Worm (Caenorhabditis elegans) whole organism, L3 larva: ENCODE results near the gene natc-2.

ENCODE experiments used
- R02D3.7 ChIP-seq: fragments of 150-350 bp; optimal IDR thresholded peaks from 2 replicates; lab custom pipeline; 2014; ENCODE audit warnings: missing biosample characterization, missing genetic modification characterization
- aly-2 ChIP-seq: fragments of 150-350 bp; optimal IDR thresholded peaks from 2 replicates; lab custom pipeline; 2014; ENCODE audit warnings: missing biosample characterization, missing genetic modification characterization
- fkh-10 ChIP-seq: sonication (generic microtip); optimal IDR thresholded peaks from 2 replicates; lab custom pipeline; 2017; ENCODE audit warnings: missing biosample characterization, missing genetic modification reagents, missing genetic modification characterization
- lin-15B ChIP-seq: fragments of 150-350 bp; optimal IDR thresholded peaks from 2 replicates; lab custom pipeline; 2014; ENCODE audit warnings: missing biosample characterization, missing genetic modification characterization
- lsy-12 ChIP-seq: sonication (generic microtip); optimal IDR thresholded peaks from 2 replicates; lab custom pipeline; 2016; ENCODE audit warnings: mild to moderate bottlenecking, missing genetic modification characterization, missing compliant biosample characterization
- nhr-11 ChIP-seq: fragments of 150-350 bp; optimal IDR thresholded peaks from 2 replicates; lab custom pipeline; 2014; ENCODE audit warnings: missing biosample characterization, missing genetic modification characterization
- nhr-23 ChIP-seq: fragments of 150-350 bp; optimal IDR thresholded peaks from 2 replicates; lab custom pipeline; 2014; ENCODE audit warnings: missing biosample characterization, missing genetic modification reagents, missing genetic modification characterization
- nhr-237 ChIP-seq: fragments of 150-350 bp; optimal IDR thresholded peaks from 2 replicates; lab custom pipeline; 2014; ENCODE audit warnings: missing biosample characterization, missing genetic modification characterization
- nhr-67 ChIP-seq: fragments of 150-350 bp; optimal IDR thresholded peaks from 2 replicates; lab custom pipeline; 2014; ENCODE audit warnings: missing biosample characterization, missing genetic modification characterization
- pha-4 ChIP-seq: fragments of 150-350 bp; optimal IDR thresholded peaks from 2 replicates; lab custom pipeline; 2014; ENCODE audit warnings: missing biosample characterization, missing genetic modification reagents, missing genetic modification characterization
- skn-1 ChIP-seq: fragments of 150-350 bp; optimal IDR thresholded peaks from 2 replicates; lab custom pipeline; 2014; ENCODE audit warnings: missing biosample characterization, missing genetic modification characterization
- ztf-11 ChIP-seq: fragments of 150-350 bp; optimal IDR thresholded peaks from 2 replicates; lab custom pipeline; 2014; ENCODE audit warnings: missing biosample characterization, missing genetic modification characterization

DNA sequence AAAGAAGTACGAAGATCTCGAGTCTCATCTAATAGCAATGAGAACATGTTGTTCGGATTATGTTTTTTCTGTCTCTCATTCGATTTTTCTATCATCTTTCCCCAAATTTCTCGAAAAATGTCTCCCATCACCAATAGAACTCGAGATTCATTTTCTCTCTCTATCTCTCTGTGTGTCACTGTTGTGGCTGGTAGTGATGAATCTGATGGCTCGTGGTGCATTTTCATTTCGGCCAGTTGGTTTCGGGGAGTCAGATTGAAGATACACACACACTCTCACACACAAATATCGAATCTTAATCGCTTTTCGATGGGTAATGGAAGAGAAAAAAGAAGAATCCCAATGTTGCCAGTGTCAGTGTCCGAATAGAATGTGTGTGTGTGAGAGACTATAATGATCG, 22.1 kb downstream of the natc-2 start:
- no peak for TF ChIP-seq skn-1 (tag; lab: Kevin White, UChicago)
- no peak for TF ChIP-seq ztf-11 (tag; lab: Kevin White, UChicago)
- TF ChIP-seq lsy-12 (tag; lab: Kevin White, UChicago), result no peak
- TF ChIP-seq nhr-11 (tag; lab: Kevin White, UChicago), result no peak
- no peak for TF ChIP-seq pha-4
- TF ChIP-seq R02D3.7 (tag; lab: Kevin White, UChicago), result no peak
- TF ChIP-seq aly-2 (tag; lab: Kevin White, UChicago), result no peak
- TF ChIP-seq nhr-23, result no peak
- TF ChIP-seq nhr-67 (tag; lab: Kevin White, UChicago), result no peak
- no peak for TF ChIP-seq nhr-237 (tag; lab: Kevin White, UChicago)
- no peak for TF ChIP-seq lin-15B (tag; lab: Kevin White, UChicago)
- TF ChIP-seq fkh-10 (GFP tag; lab: Kevin White, UChicago), result no peak
